Fruit fly (Drosophila melanogaster): ENCODE data around the gene PGRP-LD.
A peak's percentile ranks its signal among the peaks of the same experiment; 100 is the strongest.

Gene PGRP-LD

dm6 chr3L:5834245-5834644 lies 54.4 kb downstream of the PGRP-LD start (continued):
- TF ChIP-seq CG12942 (GFP tag; optimal IDR thresholded peaks at IDR 0.05) = peak; percentile 3
- no peak for TF ChIP-seq Hmr (GFP tag; optimal IDR thresholded peaks at IDR 0.05)
- 0 out of 3 replicates have a peak, but pooled peaks have one; percentile 7 for TF ChIP-seq CG34422 (GFP tag; IDR thresholded peaks at IDR 0.05)
- TF ChIP-seq sens-2 (GFP tag; IDR thresholded peaks at IDR 0.05) = peak; percentile 38; the same call in 1 of the 2 replicates
- peak; percentile 31 for TF ChIP-seq gem (tag; optimal IDR thresholded peaks at IDR 0.05)
- peak; percentile 11; the same call in 1 of the 2 replicates for TF ChIP-seq ttk (GFP tag; IDR thresholded peaks at IDR 0.05)
- peak; percentile 51; the same call in 1 of the 3 replicates for TF ChIP-seq ken (GFP tag; IDR thresholded peaks at IDR 0.05)
- 0 out of 3 replicates have a peak, but pooled peaks have one; percentile 23 for TF ChIP-seq H15 (GFP tag; IDR thresholded peaks at IDR 0.05)
- TF ChIP-seq Xbp1 (GFP tag; optimal IDR thresholded peaks at IDR 0.05) = peak; percentile 37
- peak; percentile 96 for TF ChIP-seq Drgx (GFP tag; IDR thresholded peaks at IDR 0.05)
- TF ChIP-seq Dp (GFP tag; optimal IDR thresholded peaks at IDR 0.05) = no peak
- peak; percentile 40 for TF ChIP-seq dmrt11E (tag; optimal IDR thresholded peaks at IDR 0.05)
- no peak for TF ChIP-seq Sox100B (GFP tag; optimal IDR thresholded peaks at IDR 0.05)
- peak; percentile 8 for TF ChIP-seq CG12391 (tag; optimal IDR thresholded peaks at IDR 0.05)
- no peak for TF ChIP-seq CG31224 (GFP tag; IDR thresholded peaks at IDR 0.05)
- no peak for TF ChIP-seq CG17186 (GFP tag; optimal IDR thresholded peaks at IDR 0.05)
- TF ChIP-seq CG4328 (GFP tag; optimal IDR thresholded peaks at IDR 0.05) = no peak
- peak; percentile 39 to 42 for TF ChIP-seq chif (GFP tag; optimal IDR thresholded peaks at IDR 0.05)
- no peak for TF ChIP-seq kah (GFP tag; optimal IDR thresholded peaks at IDR 0.05)
- TF ChIP-seq D (optimal IDR thresholded peaks at IDR 0.05) = no peak
- no peak for TF ChIP-seq D (GFP tag; optimal IDR thresholded peaks at IDR 0.05)
- TF ChIP-seq CG17328 (GFP tag; IDR thresholded peaks at IDR 0.05) = peak; percentile 55
- no peak for TF ChIP-seq CG5180 (GFP tag; optimal IDR thresholded peaks at IDR 0.05)
- TF ChIP-seq CG2875 (GFP tag; optimal IDR thresholded peaks at IDR 0.05) = peak; percentile 2
- peak; percentile 19; the same call in 1 of the 2 replicates for TF ChIP-seq Ptx1 (GFP tag; IDR thresholded peaks at IDR 0.05)
- no peak for TF ChIP-seq CG3281 (GFP tag; optimal IDR thresholded peaks at IDR 0.05)
- no peak for TF ChIP-seq ac (GFP tag; optimal IDR thresholded peaks at IDR 0.05)
- peak; percentile 22 for TF ChIP-seq Oli (tag; optimal IDR thresholded peaks at IDR 0.05)
- TF ChIP-seq ash1 (GFP tag; optimal IDR thresholded peaks at IDR 0.05) = no peak
- peak; percentile 43 for TF ChIP-seq row (GFP tag; IDR thresholded peaks at IDR 0.05)
- TF ChIP-seq org-1 (GFP tag; optimal IDR thresholded peaks at IDR 0.05) = no peak
- peak; percentile 61 for TF ChIP-seq ci (GFP tag; IDR thresholded peaks at IDR 0.05)
- peak; percentile 36; the same call in 1 of the 2 replicates for TF ChIP-seq sisA (GFP tag; IDR thresholded peaks at IDR 0.05)
- no peak for TF ChIP-seq aop (GFP tag; IDR thresholded peaks at IDR 0.05)
- peak; percentile 63 for TF ChIP-seq sens (GFP tag)
- TF ChIP-seq unpg (GFP tag; optimal IDR thresholded peaks at IDR 0.05) = peak; percentile 14
- no peak for TF ChIP-seq trh (GFP tag; optimal IDR thresholded peaks at IDR 0.05)
- TF ChIP-seq dpn (GFP tag; optimal IDR thresholded peaks at IDR 0.05) = peak in 1 of 2 experiments; percentile 33
- TF ChIP-seq tgo (GFP tag; IDR thresholded peaks at IDR 0.05) = peak; percentile 31; the same call in 1 of the 3 replicates
- no peak for TF ChIP-seq grn (GFP tag; optimal IDR thresholded peaks at IDR 0.05)
- TF ChIP-seq CG13424 (tag; optimal IDR thresholded peaks at IDR 0.05) = no peak
- TF ChIP-seq Hr51 (GFP tag; optimal IDR thresholded peaks at IDR 0.05) = peak in 1 of 2 experiments; percentile 4
- TF ChIP-seq trem (tag; optimal IDR thresholded peaks at IDR 0.05) = no peak
- no peak for TF ChIP-seq wdn (GFP tag; IDR thresholded peaks at IDR 0.05)
- no peak for TF ChIP-seq Sry-δ (GFP tag; optimal IDR thresholded peaks at IDR 0.05)
- TF ChIP-seq Med (GFP tag) = peak; percentile 70
- TF ChIP-seq Ssrp (tag; optimal IDR thresholded peaks at IDR 0.05) = peak; percentile 3
- peak in 1 of 2 experiments; percentile 22 for TF ChIP-seq Pdp1 (GFP tag; optimal IDR thresholded peaks at IDR 0.05)
- no peak for TF ChIP-seq Myb (GFP tag; optimal IDR thresholded peaks at IDR 0.05)
- no peak for TF ChIP-seq sr (GFP tag; IDR thresholded peaks at IDR 0.05)
- peak; percentile 60; the same call in 1 of the 3 replicates for TF ChIP-seq otp (GFP tag; IDR thresholded peaks at IDR 0.05)
